Fruit fly (Drosophila melanogaster) whole organism, embryonic: ENCODE data around the gene yellow-e3.

ENCODE experiments used
- CG13123 ChIP-seq: fragments of 200-800 bp; sonication (Bioruptor generic); optimal IDR thresholded peaks from 2 replicates; lab custom pipeline; 2016; ENCODE audit warnings: missing biosample characterization, missing genetic modification characterization
- CG17359 ChIP-seq: fragments of 200-800 bp; sonication (Bioruptor generic); optimal IDR thresholded peaks from 3 replicates; lab custom pipeline; 2018; ENCODE audit warnings: missing biosample characterization, mild to moderate bottlenecking, missing genetic modification characterization, moderate library complexity
- CG17612 ChIP-seq: fragments of 200-800 bp; sonication (Bioruptor generic); IDR thresholded peaks from 2 replicates; pipeline ENCODE4 v1.3.6; 2022; ENCODE audit warnings: missing biosample characterization, missing genetic modification characterization
- CG2120 ChIP-seq: fragments of 200-800 bp; sonication (Bioruptor generic); optimal IDR thresholded peaks from 3 replicates; lab custom pipeline; 2016; ENCODE audit warnings: missing biosample characterization, missing genetic modification characterization
- CG31441 ChIP-seq: fragments of 200-800 bp; sonication (Bioruptor generic); IDR thresholded peaks from 2 replicates; pipeline ENCODE4 v1.3.6; 2022; ENCODE audit warnings: missing biosample characterization, missing genetic modification characterization
- CG34376 ChIP-seq: fragments of 200-800 bp; sonication (Bioruptor generic); optimal IDR thresholded peaks from 2 replicates; lab custom pipeline; 2018; ENCODE audit warnings: missing biosample characterization, mild to moderate bottlenecking, missing genetic modification characterization
- CG4617 ChIP-seq: fragments of 200-800 bp; sonication (Bioruptor generic); optimal IDR thresholded peaks from 3 replicates; lab custom pipeline; 2016; ENCODE audit warnings: missing biosample characterization, missing genetic modification characterization, borderline replicate concordance
- CG6654 ChIP-seq: fragments of 200-800 bp; sonication (Bioruptor generic); optimal IDR thresholded peaks from 2 replicates; lab custom pipeline; 2017; ENCODE audit warnings: missing biosample characterization, mild to moderate bottlenecking, missing genetic modification characterization
- CG7372 ChIP-seq: fragments of 200-800 bp; sonication (Bioruptor generic); IDR thresholded peaks from 2 replicates; pipeline ENCODE4 v1.3.6; 2022; ENCODE audit warnings: missing biosample characterization, missing genetic modification characterization
- CG8089 ChIP-seq: fragments of 200-800 bp; sonication (Bioruptor generic); optimal IDR thresholded peaks from 3 replicates; lab custom pipeline; 2016; ENCODE audit warnings: missing biosample characterization, missing genetic modification characterization
- CG8478 ChIP-seq: fragments of >200 bp; optimal IDR thresholded peaks from 2 replicates; lab custom pipeline; 2018
- CG8944 ChIP-seq: fragments of 200-800 bp; sonication (Bioruptor generic); optimal IDR thresholded peaks from 3 replicates; lab custom pipeline; 2016; ENCODE audit warnings: missing biosample characterization, missing genetic modification characterization
- CG9727 ChIP-seq: fragments of 200-800 bp; sonication (Bioruptor generic); optimal IDR thresholded peaks from 3 replicates; lab custom pipeline; 2017; ENCODE audit warnings: missing biosample characterization, mild to moderate bottlenecking, missing genetic modification characterization
- CG9817 ChIP-seq: fragments of 200-800 bp; sonication (Bioruptor generic); optimal IDR thresholded peaks from 2 replicates; lab custom pipeline; 2018; ENCODE audit warnings: missing biosample characterization, mild to moderate bottlenecking, missing genetic modification characterization, moderate library complexity
- CTCF ChIP-seq: fragments of 200-800 bp; sonication (Bioruptor generic); optimal IDR thresholded peaks from 2 replicates; lab custom pipeline; 2017; ENCODE audit warnings: missing biosample characterization, mild to moderate bottlenecking, missing genetic modification characterization, moderate library complexity
- Dbx ChIP-seq: fragments of 200-800 bp; sonication (Bioruptor generic); IDR thresholded peaks from 3 replicates; pipeline ENCODE4 v1.3.6; 2022; ENCODE audit warnings: missing biosample characterization, missing genetic modification characterization
- Dfd ChIP-seq, 2 experiments: fragments of >200 bp; optimal IDR thresholded peaks; 2 replicates each; lab custom pipeline; 2017; ENCODE audit warnings: missing biosample characterization in 2 of 2, missing genetic modification characterization in 2 of 2
- Dp ChIP-seq: fragments of 200-800 bp; sonication (Bioruptor generic); optimal IDR thresholded peaks from 2 replicates; lab custom pipeline; 2018; ENCODE audit warnings: missing biosample characterization, mild to moderate bottlenecking, missing genetic modification characterization, moderate library complexity
- Lpt ChIP-seq: fragments of >200 bp; optimal IDR thresholded peaks from 2 replicates; lab custom pipeline; 2018; ENCODE audit warnings: missing biosample characterization, missing genetic modification characterization
- Nf-YB ChIP-seq: fragments of 200-800 bp; sonication (Bioruptor generic); optimal IDR thresholded peaks from 3 replicates; lab custom pipeline; 2019; ENCODE audit warnings: missing biosample characterization, mild to moderate bottlenecking, missing genetic modification characterization, moderate library complexity
- Oli ChIP-seq: fragments of 200-800 bp; sonication (Bioruptor generic); optimal IDR thresholded peaks from 2 replicates; lab custom pipeline; 2018; ENCODE audit warnings: missing biosample characterization, mild to moderate bottlenecking, missing genetic modification characterization, moderate library complexity
- PHDP ChIP-seq: fragments of 200-800 bp; sonication (Bioruptor generic); optimal IDR thresholded peaks from 3 replicates; lab custom pipeline; 2018; ENCODE audit warnings: missing biosample characterization, mild to moderate bottlenecking, missing genetic modification characterization, moderate library complexity
- Side ChIP-seq: fragments of 200-800 bp; sonication (Bioruptor generic); optimal IDR thresholded peaks from 2 replicates; lab custom pipeline; 2016; ENCODE audit warnings: missing biosample characterization, missing genetic modification characterization
- Sin3A ChIP-seq: fragments of >200 bp; optimal IDR thresholded peaks from 2 replicates; lab custom pipeline; 2018
- Stat92E ChIP-seq, 3 experiments: fragments of >200 bp in 2 of 3; fragments of 200-800 bp in 1 of 3; sonication (Bioruptor generic) in 1 of 3; optimal IDR thresholded peaks; 2 replicates each; lab custom pipeline; 2017 to 2019; ENCODE audit warnings: missing biosample characterization in 3 of 3, missing genetic modification characterization in 3 of 3, mild to moderate bottlenecking in 1 of 3, moderate library complexity in 1 of 3
- YL-1 ChIP-seq: fragments of 200-800 bp; sonication (Bioruptor generic); optimal IDR thresholded peaks from 3 replicates; lab custom pipeline; 2017; ENCODE audit warnings: missing biosample characterization, mild to moderate bottlenecking, missing genetic modification characterization
- aop ChIP-seq: fragments of 200-800 bp; sonication (Bioruptor generic); IDR thresholded peaks from 2 replicates; pipeline ENCODE4 v1.3.6; 2022; ENCODE audit warnings: missing biosample characterization, missing genetic modification characterization
- ap ChIP-seq: fragments of 200-800 bp; sonication (Bioruptor generic); IDR thresholded peaks from 2 replicates; pipeline ENCODE4 v1.3.6; 2022; ENCODE audit warnings: missing biosample characterization, missing genetic modification characterization
- ara ChIP-seq: fragments of 200-800 bp; sonication (Bioruptor generic); IDR thresholded peaks from 2 replicates; pipeline ENCODE4 v1.3.6; 2022; ENCODE audit warnings: missing biosample characterization, missing genetic modification characterization
- ase ChIP-seq: fragments of 200-800 bp; sonication (Bioruptor generic); IDR thresholded peaks from 3 replicates; pipeline ENCODE4 v1.3.6; 2022; ENCODE audit warnings: missing biosample characterization, missing genetic modification characterization
- bab2 ChIP-seq: fragments of 200-800 bp; sonication (Bioruptor generic); optimal IDR thresholded peaks from 2 replicates; lab custom pipeline; 2016; ENCODE audit warnings: missing biosample characterization, missing genetic modification characterization
- cg ChIP-seq: fragments of 200-800 bp; sonication (Bioruptor generic); optimal IDR thresholded peaks from 3 replicates; lab custom pipeline; 2019; ENCODE audit warnings: missing biosample characterization, mild to moderate bottlenecking, missing genetic modification characterization, moderate library complexity
- chn ChIP-seq: fragments of 200-800 bp; sonication (Bioruptor generic); optimal IDR thresholded peaks from 2 replicates; lab custom pipeline; 2016; ENCODE audit warnings: missing biosample characterization, missing genetic modification characterization
- cwo ChIP-seq: fragments of 200-800 bp; sonication (Bioruptor generic); optimal IDR thresholded peaks from 3 replicates; lab custom pipeline; 2017; ENCODE audit warnings: missing biosample characterization, missing genetic modification characterization, mild to moderate bottlenecking, moderate library complexity, missing genetic modification reagents
- danr ChIP-seq: fragments of 200-800 bp; sonication (Bioruptor generic); IDR thresholded peaks from 2 replicates; pipeline ENCODE4 v1.3.6; 2022; ENCODE audit warnings: missing biosample characterization, missing genetic modification characterization
- inv ChIP-seq: fragments of 200-800 bp; sonication (Bioruptor generic); IDR thresholded peaks from 2 replicates; pipeline ENCODE4 v1.3.6; 2022; ENCODE audit warnings: missing biosample characterization, missing genetic modification characterization; ENCODE audit not compliant: partially characterized antibody
- lola ChIP-seq, 3 experiments: fragments of >200 bp in 2 of 3; fragments of 200-800 bp in 1 of 3; sonication (Bioruptor generic) in 1 of 3; optimal IDR thresholded peaks; 2 replicates each; lab custom pipeline; 2017 to 2019; ENCODE audit warnings: missing biosample characterization in 3 of 3, missing genetic modification characterization in 3 of 3, mild to moderate bottlenecking in 1 of 3, moderate library complexity in 1 of 3
- onecut ChIP-seq: fragments of 200-800 bp; sonication (Bioruptor generic); IDR thresholded peaks from 2 replicates; pipeline ENCODE4 v1.3.6; 2022; ENCODE audit warnings: missing biosample characterization, missing genetic modification characterization
- org-1 ChIP-seq: fragments of 200-800 bp; sonication (Bioruptor generic); optimal IDR thresholded peaks from 2 replicates; lab custom pipeline; 2017; ENCODE audit warnings: missing biosample characterization, missing genetic modification characterization
- phol ChIP-seq: fragments of 200-800 bp; sonication (Bioruptor generic); optimal IDR thresholded peaks from 3 replicates; lab custom pipeline; 2018; ENCODE audit warnings: missing biosample characterization, mild to moderate bottlenecking, missing genetic modification characterization, moderate library complexity
- run ChIP-seq: fragments of 200-800 bp; sonication (Bioruptor generic); optimal IDR thresholded peaks from 3 replicates; lab custom pipeline; 2018; ENCODE audit warnings: missing biosample characterization, mild to moderate bottlenecking, missing genetic modification characterization
- seq ChIP-seq: fragments of 200-800 bp; sonication (Bioruptor generic); IDR thresholded peaks from 2 replicates; pipeline ENCODE4 v1.3.6; 2022; ENCODE audit warnings: missing biosample characterization, missing genetic modification characterization
- sr ChIP-seq: fragments of 200-800 bp; sonication (Bioruptor generic); IDR thresholded peaks from 3 replicates; pipeline ENCODE4 v1.3.6; 2022; ENCODE audit warnings: missing biosample characterization, missing genetic modification characterization
- unc-4 ChIP-seq: fragments of 200-800 bp; sonication (Bioruptor generic); IDR thresholded peaks from 2 replicates; pipeline ENCODE4 v1.3.6; 2022; ENCODE audit warnings: missing biosample characterization, missing genetic modification characterization; ENCODE audit not compliant: partially characterized antibody
- z ChIP-seq: fragments of 200-800 bp; sonication (Bioruptor generic); IDR thresholded peaks from 3 replicates; pipeline ENCODE4 v1.3.6; 2022; ENCODE audit warnings: missing biosample characterization, missing genetic modification characterization
- zen2 ChIP-seq: fragments of 200-800 bp; sonication (Bioruptor generic); IDR thresholded peaks from 3 replicates; pipeline ENCODE4 v1.3.6; 2022; ENCODE audit warnings: missing biosample characterization, missing genetic modification characterization; ENCODE audit not compliant: partially characterized antibody

Gene yellow-e3

DNA sequence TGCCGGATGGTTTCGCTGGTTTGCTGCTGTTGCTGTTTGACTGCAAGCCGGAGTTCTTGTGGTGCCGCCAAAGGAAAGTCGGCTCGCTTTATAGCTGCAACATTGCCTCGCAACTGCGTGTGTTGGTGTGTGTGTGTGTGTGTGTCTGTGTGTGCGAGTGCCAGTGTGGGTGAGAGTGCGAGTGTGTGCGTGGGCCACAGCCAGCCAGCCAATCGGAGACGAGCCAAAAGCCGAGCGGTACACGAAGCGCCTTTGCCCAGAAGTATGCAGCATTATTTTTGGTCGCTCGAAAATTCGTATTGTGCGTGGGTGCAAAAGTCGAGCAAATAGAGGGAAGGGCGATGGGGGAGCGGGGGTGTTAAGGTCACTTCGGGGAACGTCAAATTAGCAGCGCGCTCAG is 9.5 kb downstream of the yellow-e3 start, which contains the start of gene CCHa2 (continued):
- TF ChIP-seq bab2 (GFP tag; lab: Kevin White, UChicago): no peak
- TF ChIP-seq ara (GFP tag; lab: Robert Waterston, UW): no peak
- TF ChIP-seq Dfd (GFP tag; optimal IDR thresholded peaks at IDR 0.05; lab: Kevin White, UChicago): peak in 1 of 2 experiments; percentile 14
- TF ChIP-seq Nf-YB (GFP tag; lab: Kevin White, UChicago): peak; percentile 81

- peak; percentile 5 for TF ChIP-seq CG34376 (GFP tag; lab: Kevin White, UChicago)
- no peak for TF ChIP-seq CG8944 (GFP tag; lab: Kevin White, UChicago)
- TF ChIP-seq lola (GFP tag; optimal IDR thresholded peaks at IDR 0.05; lab: Kevin White, UChicago): no peak
- TF ChIP-seq unc-4: no peak
These were observed 11.7 kb downstream of the yellow-e3 start for dm6 chr3R:13393009-13393408.

DNA sequence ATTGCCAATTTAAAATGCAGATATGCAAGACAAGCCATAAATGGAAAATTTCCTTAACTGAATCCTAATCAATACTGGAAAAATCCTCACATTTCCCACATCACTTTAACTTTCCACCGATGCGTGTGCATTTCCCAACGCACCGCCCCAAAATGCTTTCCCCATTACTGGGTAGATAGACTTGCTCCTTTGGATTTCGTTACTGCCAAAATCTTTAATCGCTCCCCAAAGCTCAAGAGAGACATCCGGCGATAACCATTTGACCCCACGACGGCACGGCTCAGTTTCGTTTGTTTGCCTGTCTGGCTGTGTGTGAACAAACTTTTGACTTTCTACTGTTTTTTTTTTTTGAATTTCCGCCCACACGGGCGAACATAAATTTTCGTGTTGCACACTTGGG is 14.2 kb downstream of the yellow-e3 start:
- TF ChIP-seq run (tag; lab: Kevin White, UChicago) (no peak), Stat92E (GFP tag; optimal IDR thresholded peaks at IDR 0.05; lab: Kevin White, UChicago) (no peak), CG17612 (GFP tag; lab: Robert Waterston, UW) (no peak), CG7372 (GFP tag; lab: Robert Waterston, UW) (no peak), cg (no peak)

DNA sequence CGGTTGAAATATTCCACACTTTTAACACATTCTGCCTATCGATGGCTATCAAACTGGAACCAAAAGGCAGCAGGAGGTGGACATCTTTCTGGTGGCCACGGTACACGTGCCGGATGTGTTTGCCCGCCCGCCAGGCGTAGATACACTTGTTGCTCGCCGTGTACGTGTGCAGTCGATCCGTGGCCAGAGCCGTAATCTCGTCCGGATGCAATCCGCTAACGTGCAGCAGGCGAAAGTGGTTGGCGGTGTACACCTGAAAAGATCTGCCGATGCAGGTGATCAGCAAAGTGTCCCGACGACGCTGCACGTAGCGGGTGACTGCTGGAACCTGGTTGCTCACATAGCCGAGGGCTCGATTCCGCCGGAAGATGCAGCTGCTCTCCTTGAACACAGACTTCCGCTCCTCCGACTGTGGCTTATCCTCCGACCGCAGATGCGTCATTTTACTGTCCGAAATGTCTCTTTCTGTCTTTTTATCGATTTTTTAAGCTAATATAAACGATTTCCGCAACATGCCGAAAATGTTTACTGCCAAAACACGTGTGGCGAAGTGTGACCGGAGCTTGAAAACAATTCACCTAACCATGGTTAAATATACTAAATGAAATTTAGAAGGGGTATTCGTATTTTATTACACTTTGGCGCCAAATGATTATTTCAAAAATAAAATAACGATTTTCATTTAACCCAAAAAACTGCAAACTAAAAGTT is 16.4 kb downstream of the yellow-e3 start, which contains the start of gene CG9799:
CG9799 (minus strand) TSS at position 550 of the 711 bp plus-strand sequence.
- TF ChIP-seq Lpt (no peak), chn (GFP tag; lab: Kevin White, UChicago) (no peak), CG9817 (tag; lab: Kevin White, UChicago) (no peak), danr (GFP tag; lab: Robert Waterston, UW) (no peak), YL-1 (GFP tag; lab: Kevin White, UChicago) (peak; percentile 66), PHDP (tag; lab: Kevin White, UChicago) (no peak), org-1 (GFP tag; lab: Kevin White, UChicago) (no peak), aop (GFP tag; lab: Robert Waterston, UW) (no peak), Oli (tag; lab: Kevin White, UChicago) (no peak), CG2120 (GFP tag; lab: Kevin White, UChicago) (no peak), CG4617 (GFP tag; lab: Kevin White, UChicago) (peak; percentile 44), ara (GFP tag; lab: Robert Waterston, UW) (0 out of 2 replicates have a peak, but pooled peaks have one; percentile 21), CG9727 (GFP tag; lab: Kevin White, UChicago) (no peak), z (no peak), CG31441 (GFP tag; lab: Robert Waterston, UW) (no peak), inv (GFP tag; lab: Robert Waterston, UW) (no peak), CG6654 (GFP tag; lab: Kevin White, UChicago) (no peak), Side (no peak), onecut (peak; percentile 70), CTCF (no peak), CG8089 (GFP tag; lab: Kevin White, UChicago) (no peak), ase (GFP tag; lab: Robert Waterston, UW) (peak; percentile 57; the same call in 2 of the 3 replicates), CG13123 (GFP tag; lab: Kevin White, UChicago) (no peak), ap (GFP tag; lab: Robert Waterston, UW) (no peak), CG8478 (lab: Kevin White, UChicago) (no peak), zen2 (GFP tag; lab: Robert Waterston, UW) (peak; percentile 9; the same call in 1 of the 3 replicates), phol (tag; lab: Kevin White, UChicago) (no peak), cwo (no peak), CG17359 (tag; lab: Kevin White, UChicago) (no peak), Sin3A (peak; percentile 18), Dp (GFP tag; lab: Kevin White, UChicago) (peak; percentile 92), seq (GFP tag; lab: Robert Waterston, UW) (no peak), sr (GFP tag; lab: Robert Waterston, UW) (no peak), Dbx (GFP tag; lab: Robert Waterston, UW) (0 out of 3 replicates have a peak, but pooled peaks have one; percentile 17)
